Worm (Caenorhabditis elegans) whole organism, early embryonic: ENCODE data around the gene T19D12.10.

ENCODE experiments used
- ama-1 ChIP-seq: fragments of 150-350 bp; optimal IDR thresholded peaks from 2 replicates; lab custom pipeline; 2014
- ets-7 ChIP-seq: sonication (generic microtip); optimal IDR thresholded peaks from 2 replicates; lab custom pipeline; 2016; ENCODE audit warnings: missing genotype, missing genetic modification characterization, missing compliant biosample characterization
- flt-1 ChIP-seq: fragments of 200-800 bp; sonication (Bioruptor generic); IDR thresholded peaks from 2 replicates; pipeline ENCODE4 v1.3.6; 2022; ENCODE audit warnings: missing genetic modification characterization, missing compliant biosample characterization
- tbx-11 ChIP-seq: fragments of 200-800 bp; sonication (Bioruptor generic); IDR thresholded peaks from 2 replicates; pipeline ENCODE4 v1.3.6; 2022; ENCODE audit warnings: missing genetic modification characterization, missing compliant biosample characterization

DNA sequence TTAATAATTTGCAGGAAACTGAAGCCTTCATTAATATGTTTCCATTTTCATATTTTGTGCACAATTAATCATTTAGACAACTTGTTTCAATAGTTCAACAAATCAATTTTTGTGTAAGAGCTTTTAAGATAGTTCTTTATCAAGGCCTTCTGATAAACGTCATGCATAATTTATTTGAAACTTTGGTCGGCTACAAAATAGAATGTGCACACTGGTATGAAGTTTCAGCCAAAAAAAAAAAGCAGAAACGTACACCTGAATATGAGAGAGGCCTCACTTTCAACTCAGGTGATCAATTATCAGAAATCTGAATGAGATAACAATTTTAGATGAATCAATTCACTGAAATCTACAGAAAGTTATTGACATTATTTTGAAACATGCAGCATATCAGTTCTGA is 44.2 kb downstream of the T19D12.10 start:
- TF ChIP-seq ama-1 (lab: Kevin White, UChicago) (no peak), ets-7 (tag; lab: Kevin White, UChicago) (no peak), tbx-11 (GFP tag; lab: Robert Waterston, UW) (no peak), flt-1 (GFP tag; lab: Robert Waterston, UW) (no peak)
